Worm (Caenorhabditis elegans): ENCODE data around the gene lgc-16.

ce11 chrX:12086297-12086696 is 32.1 kb upstream of the lgc-16 start:
- no peak for TF ChIP-seq lin-54 (GFP tag; optimal IDR thresholded peaks at IDR 0.05)
- no peak for TF ChIP-seq ztf-25 (GFP tag; IDR thresholded peaks at IDR 0.05)
- no peak for TF ChIP-seq aptf-3 (GFP tag; IDR thresholded peaks at IDR 0.05)
- no peak for TF ChIP-seq dpl-1 (GFP tag; optimal IDR thresholded peaks at IDR 0.05)
- no peak for TF ChIP-seq unc-62 (GFP tag; optimal IDR thresholded peaks at IDR 0.05)
- TF ChIP-seq let-607 (tag; optimal IDR thresholded peaks at IDR 0.05) = no peak
- no peak for TF ChIP-seq hlh-26 (GFP tag; conservative IDR thresholded peaks at IDR 0.05)
- no peak for TF ChIP-seq ceh-100 (GFP tag; IDR thresholded peaks at IDR 0.05)
- no peak for TF ChIP-seq pha-4 (tag; optimal IDR thresholded peaks at IDR 0.05)
- no peak for TF ChIP-seq Y56A3A.18 (GFP tag; IDR thresholded peaks at IDR 0.05)

Measured in whole organism, young adult.